Worm (Caenorhabditis elegans): Measurements from ENCODE around the gene natc-1.

natc-1 gene

ce11 chrV:8467031-8467430, 4.9 kb downstream of the natc-1 start, which contains the start of gene mrpl-4:
Gene mrpl-4 (plus strand): TSS chrV:8467265.
- no peak for TF ChIP-seq ZK185.1 (tag; optimal IDR thresholded peaks at IDR 0.05; ENCODE audit: poor library complexity, severe bottlenecking)
- no peak for TF ChIP-seq zfh-2 (GFP tag; conservative IDR thresholded peaks at IDR 0.05)
- no peak for TF ChIP-seq lag-1 (GFP tag; IDR thresholded peaks at IDR 0.05)
- TF ChIP-seq ceh-40 (GFP tag; IDR thresholded peaks at IDR 0.05) = no peak
- no peak for TF ChIP-seq Y79H2A.3 (GFP tag; conservative IDR thresholded peaks at IDR 0.05)
- no peak for TF ChIP-seq cebp-1 (GFP tag; IDR thresholded peaks at IDR 0.05)
- no peak for TF ChIP-seq cebp-1 (tag; optimal IDR thresholded peaks at IDR 0.05)
- TF ChIP-seq somi-1 (GFP tag; optimal IDR thresholded peaks at IDR 0.05) = no peak
- TF ChIP-seq zim-3 (tag; optimal IDR thresholded peaks at IDR 0.05) = no peak
- no peak for TF ChIP-seq ceh-27 (GFP tag; optimal IDR thresholded peaks at IDR 0.05)
- no peak for TF ChIP-seq madf-3 (GFP tag; IDR thresholded peaks at IDR 0.05)
- TF ChIP-seq bed-1 (GFP tag; IDR thresholded peaks at IDR 0.05) = no peak
- TF ChIP-seq egrh-3 (GFP tag; IDR thresholded peaks at IDR 0.05) = no peak
- no peak for TF ChIP-seq athp-1 (tag; optimal IDR thresholded peaks at IDR 0.05)

ce11 chrV:8468740-8469139, 6.6 kb downstream of the natc-1 start, which contains the start of gene phf-30:
Gene phf-30 (plus strand): TSS chrV:8469040.
- TF ChIP-seq snpc-1.1 (tag; optimal IDR thresholded peaks at IDR 0.05; ENCODE audit: insufficient read depth) (no peak), dpff-1 (tag; optimal IDR thresholded peaks at IDR 0.05) (no peak), F37B4.10 (GFP tag; IDR thresholded peaks at IDR 0.05) (no peak)

- TF ChIP-seq B0035.1 (tag; optimal IDR thresholded peaks at IDR 0.05) = no peak
- TF ChIP-seq madf-3 (GFP tag; IDR thresholded peaks at IDR 0.05) = no peak
- TF ChIP-seq rcor-1 (GFP tag; IDR thresholded peaks at IDR 0.05) = no peak
- no peak for TF ChIP-seq lin-26 (GFP tag; IDR thresholded peaks at IDR 0.05)
- no peak for TF ChIP-seq hmg-1.2 (GFP tag; IDR thresholded peaks at IDR 0.05)
- no peak for TF ChIP-seq lir-1 (GFP tag; conservative IDR thresholded peaks at IDR 0.05)
- TF ChIP-seq atf-7 (tag; optimal IDR thresholded peaks at IDR 0.05) = no peak
- no peak for TF ChIP-seq let-607 (tag; optimal IDR thresholded peaks at IDR 0.05)
- TF ChIP-seq ceh-40 (GFP tag; IDR thresholded peaks at IDR 0.05) = no peak
- TF ChIP-seq dpff-1 (tag; optimal IDR thresholded peaks at IDR 0.05) = no peak
- no peak for TF ChIP-seq mes-4 (tag; optimal IDR thresholded peaks at IDR 0.05)
- no peak for TF ChIP-seq Y95B8A.8 (GFP tag; IDR thresholded peaks at IDR 0.05)
- TF ChIP-seq ztf-6 (GFP tag; IDR thresholded peaks at IDR 0.05) = no peak
- TF ChIP-seq nhr-120 (GFP tag; IDR thresholded peaks at IDR 0.05) = no peak
Observed at ce11 chrV:8470906-8471305, 8.7 kb downstream of the natc-1 start, which contains the start of gene gplb-1. Gene gplb-1 (minus strand): TSS chrV:8471242.

- no peak for TF ChIP-seq xnd-1 (tag; optimal IDR thresholded peaks at IDR 0.05)
- no peak for TF ChIP-seq F23B12.7 (tag; optimal IDR thresholded peaks at IDR 0.05; ENCODE audit: insufficient read depth)
- TF ChIP-seq F57C9.4 (tag; optimal IDR thresholded peaks at IDR 0.05) = no peak
- no peak for TF ChIP-seq madf-10 (tag; optimal IDR thresholded peaks at IDR 0.05)
- no peak for TF ChIP-seq fkh-3 (tag; optimal IDR thresholded peaks at IDR 0.05)
- no peak for TF ChIP-seq mes-4 (tag; optimal IDR thresholded peaks at IDR 0.05)
- TF ChIP-seq ceh-91 (GFP tag; IDR thresholded peaks at IDR 0.05) = no peak
- no peak for TF ChIP-seq lir-1 (GFP tag; conservative IDR thresholded peaks at IDR 0.05)
- TF ChIP-seq lsy-27 (tag; optimal IDR thresholded peaks at IDR 0.05; ENCODE audit: borderline replicate concordance, insufficient read depth) = no peak
- no peak for TF ChIP-seq ceh-58 (GFP tag; IDR thresholded peaks at IDR 0.05)
- no peak for TF ChIP-seq atf-7 (tag; optimal IDR thresholded peaks at IDR 0.05)
- no peak for TF ChIP-seq lin-26 (GFP tag; IDR thresholded peaks at IDR 0.05)
Observed at ce11 chrV:8481274-8481673, 19.1 kb downstream of the natc-1 start.

Measured in whole organism, young adult.